Worm (Caenorhabditis elegans) whole organism, L4 larva: ENCODE results near the gene vha-7.

ENCODE experiments used
- ZK546.5 ChIP-seq, 2 experiments: sonication (generic microtip); optimal IDR thresholded peaks; 2 replicates each; lab custom pipeline; 2017; ENCODE audit warnings: missing biosample characterization in 2 of 2, missing genetic modification characterization in 2 of 2
- aha-1 ChIP-seq: fragments of 150-350 bp; peaks from one replicate; lab custom pipeline; 2014; ENCODE audit warnings: missing biosample characterization, missing genetic modification characterization
- attf-4 ChIP-seq: sonication (generic microtip); optimal IDR thresholded peaks from 3 replicates; lab custom pipeline; 2017; ENCODE audit warnings: missing biosample characterization, missing genetic modification characterization
- ceh-20 ChIP-seq: fragments of 200-800 bp; sonication (Bioruptor generic); IDR thresholded peaks from 2 replicates; pipeline ENCODE4 v1.3.6; 2022; ENCODE audit warnings: missing genetic modification reagents, missing genetic modification characterization, missing compliant biosample characterization
- ceh-44 ChIP-seq: fragments of 200-800 bp; sonication (Bioruptor generic); IDR thresholded peaks from 2 replicates; pipeline ENCODE4 v1.3.6; 2022; ENCODE audit warnings: missing genetic modification reagents, missing genetic modification characterization, missing compliant biosample characterization
- ceh-62 ChIP-seq: sonication (generic microtip); optimal IDR thresholded peaks from 2 replicates; lab custom pipeline; 2017; ENCODE audit warnings: missing biosample characterization, missing genetic modification characterization
- daf-16 ChIP-seq, 3 experiments: sonication (generic microtip); optimal IDR thresholded peaks; 2 replicates each; lab custom pipeline; 2016 to 2017; ENCODE audit warnings: missing genetic modification characterization in 3 of 3, missing genetic modification reagents in 3 of 3, mild to moderate bottlenecking in 2 of 3, missing compliant biosample characterization in 2 of 3, missing biosample characterization in 1 of 3, moderate library complexity in 1 of 3
- daf-19 ChIP-seq: fragments of 200-800 bp; sonication (Bioruptor generic); conservative IDR thresholded peaks from 2 replicates; pipeline ENCODE4 v1.3.6; 2022; ENCODE audit warnings: missing genetic modification characterization, missing compliant biosample characterization
- daf-8 ChIP-seq: fragments of 200-800 bp; sonication (Bioruptor generic); IDR thresholded peaks from 2 replicates; pipeline ENCODE4 v1.3.6; 2022; ENCODE audit warnings: missing genetic modification characterization, missing compliant biosample characterization
- dpl-1 ChIP-seq: fragments of 150-350 bp; optimal IDR thresholded peaks from 2 replicates; lab custom pipeline; 2014; ENCODE audit warnings: missing biosample characterization, missing genetic modification reagents, missing genetic modification characterization
- duxl-1 ChIP-seq: sonication (generic microtip); optimal IDR thresholded peaks from 2 replicates; lab custom pipeline; 2016; ENCODE audit warnings: mild to moderate bottlenecking, missing genetic modification characterization, moderate library complexity, missing compliant biosample characterization; ENCODE audit not compliant: poor library complexity
- dve-1 ChIP-seq: sonication (generic microtip); optimal IDR thresholded peaks from 2 replicates; lab custom pipeline; 2017; ENCODE audit warnings: antibody characterized with exemption, mild to moderate bottlenecking, missing genetic modification characterization, missing compliant biosample characterization; ENCODE audit not compliant: insufficient read depth
- fos-1 ChIP-seq: fragments of 150-350 bp; optimal IDR thresholded peaks from 2 replicates; lab custom pipeline; 2014; ENCODE audit warnings: missing biosample characterization, missing genetic modification characterization
- hif-1 ChIP-seq, 2 experiments: sonication (generic microtip); optimal IDR thresholded peaks; 2 replicates each; lab custom pipeline; 2016 to 2017; ENCODE audit warnings: missing compliant biosample characterization in 2 of 2, missing genetic modification characterization in 2 of 2, missing genetic modification reagents in 2 of 2, missing genotype in 2 of 2, mild to moderate bottlenecking in 1 of 2
- hlh-11 ChIP-seq: fragments of 200-800 bp; sonication (Bioruptor generic); optimal IDR thresholded peaks from 2 replicates; lab custom pipeline; 2018; ENCODE audit warnings: mild to moderate bottlenecking, missing genetic modification characterization, missing compliant biosample characterization
- lin-38 ChIP-seq: fragments of 200-800 bp; sonication (Bioruptor generic); IDR thresholded peaks from 2 replicates; pipeline ENCODE4 v1.3.6; 2022; ENCODE audit warnings: missing genetic modification reagents, missing genetic modification characterization, missing compliant biosample characterization
- madf-9 ChIP-seq: fragments of 200-800 bp; sonication (Bioruptor generic); conservative IDR thresholded peaks from 2 replicates; pipeline ENCODE4 v1.3.6; 2022; ENCODE audit warnings: missing genetic modification reagents, missing genetic modification characterization, missing compliant biosample characterization
- mdt-29 ChIP-seq: fragments of 200-800 bp; sonication (Bioruptor generic); IDR thresholded peaks from 2 replicates; pipeline ENCODE4 v1.3.6; 2022; ENCODE audit warnings: missing genetic modification reagents, missing genetic modification characterization, missing compliant biosample characterization
- mep-1 ChIP-seq: fragments of 150-350 bp; sonication (generic microtip); optimal IDR thresholded peaks from 3 replicates; lab custom pipeline; 2014; ENCODE audit warnings: missing biosample characterization, missing genetic modification characterization
- mxl-3 ChIP-seq: fragments of 200-800 bp; sonication (Bioruptor generic); optimal IDR thresholded peaks from 2 replicates; lab custom pipeline; 2018; ENCODE audit warnings: mild to moderate bottlenecking, missing genetic modification characterization, missing compliant biosample characterization
- nhr-102 ChIP-seq: sonication (generic microtip); optimal IDR thresholded peaks from 2 replicates; lab custom pipeline; 2016; ENCODE audit warnings: mild to moderate bottlenecking, missing genetic modification characterization, moderate library complexity, missing compliant biosample characterization
- nhr-11 ChIP-seq: fragments of 150-350 bp; optimal IDR thresholded peaks from 2 replicates; lab custom pipeline; 2014; ENCODE audit warnings: missing biosample characterization, missing genetic modification characterization
- nhr-6 ChIP-seq: fragments of 150-350 bp; optimal IDR thresholded peaks from 2 replicates; lab custom pipeline; 2014; ENCODE audit warnings: missing biosample characterization, missing genetic modification characterization
- pha-4 ChIP-seq, 2 experiments: fragments of 150-350 bp in 1 of 2; fragments of 200-800 bp in 1 of 2; sonication (Bioruptor generic) in 1 of 2; IDR thresholded peaks in 1 of 2; optimal IDR thresholded peaks in 1 of 2; 2 replicates each; pipeline versions ENCODE4 v1.3.6 to Lab custom; 2014 to 2022; ENCODE audit warnings: missing genetic modification characterization in 2 of 2, missing genetic modification reagents in 2 of 2, missing biosample characterization in 1 of 2, missing compliant biosample characterization in 1 of 2
- php-3 ChIP-seq: fragments of 200-800 bp; sonication (Bioruptor generic); IDR thresholded peaks from 2 replicates; pipeline ENCODE4 v1.3.6; 2022; ENCODE audit warnings: missing genetic modification reagents, missing genetic modification characterization, missing compliant biosample characterization
- saeg-2 ChIP-seq: fragments of 200-800 bp; sonication (Bioruptor generic); IDR thresholded peaks from 2 replicates; pipeline ENCODE4 v1.3.6; 2022; ENCODE audit warnings: missing genetic modification reagents, missing genetic modification characterization, missing compliant biosample characterization
- set-16 ChIP-seq: fragments of 200-800 bp; sonication (Bioruptor generic); IDR thresholded peaks from 2 replicates; pipeline ENCODE4 v1.3.6; 2022; ENCODE audit warnings: missing genetic modification reagents, missing genetic modification characterization, missing compliant biosample characterization
- skn-1 ChIP-seq: fragments of 150-350 bp; optimal IDR thresholded peaks from 2 replicates; lab custom pipeline; 2014; ENCODE audit warnings: missing biosample characterization, missing genetic modification characterization
- snpc-4 ChIP-seq: fragments of 150-350 bp; optimal IDR thresholded peaks from 2 replicates; lab custom pipeline; 2014; ENCODE audit warnings: missing biosample characterization, missing genetic modification characterization
- tag-97 ChIP-seq: fragments of 200-800 bp; sonication (Bioruptor generic); IDR thresholded peaks from 2 replicates; pipeline ENCODE4 v1.3.6; 2022; ENCODE audit warnings: missing genetic modification characterization, missing compliant biosample characterization
- unc-62 ChIP-seq, 3 experiments: fragments of 150-350 bp in 1 of 3; sonication (generic microtip); optimal IDR thresholded peaks in 2 of 3; peaks in 1 of 3; 1 replicate in 1 of 3; 2 replicates in 2 of 3; lab custom pipeline; 2014 to 2017; ENCODE audit warnings: missing biosample characterization in 3 of 3, missing genetic modification characterization in 3 of 3, missing genetic modification reagents in 3 of 3, missing genotype in 1 of 3
- ztf-7 ChIP-seq: fragments of 150-350 bp; optimal IDR thresholded peaks from 2 replicates; lab custom pipeline; 2014; ENCODE audit warnings: missing biosample characterization, missing genetic modification characterization

vha-7 gene

ce11 chrIV:12614624-12615023, 25.6 kb upstream of the vha-7 start, which contains the start of gene efa-6:
Gene efa-6, minus strand, starts transcription at chrIV:12614724.
- no peak for TF ChIP-seq daf-19 (GFP tag; lab: Robert Waterston, UW)
- TF ChIP-seq ceh-62 (tag; lab: Kevin White, UChicago), result no peak
- no peak for TF ChIP-seq nhr-6
- TF ChIP-seq daf-8, result no peak
- TF ChIP-seq hif-1 (tag; optimal IDR thresholded peaks at IDR 0.05; lab: Kevin White, UChicago), result no peak
- TF ChIP-seq fos-1 (tag; lab: Kevin White, UChicago), result no peak
- TF ChIP-seq mdt-29 (GFP tag; lab: Robert Waterston, UW), result no peak
- no peak for TF ChIP-seq tag-97
- TF ChIP-seq saeg-2 (GFP tag; lab: Robert Waterston, UW), result no peak
- TF ChIP-seq nhr-102 (tag; lab: Kevin White, UChicago), result no peak
- TF ChIP-seq duxl-1 (tag; lab: Kevin White, UChicago), result no peak
- TF ChIP-seq php-3, result no peak
- TF ChIP-seq skn-1 (tag; lab: Kevin White, UChicago), result no peak
- TF ChIP-seq pha-4 (GFP tag; IDR thresholded peaks at IDR 0.05; lab: Robert Waterston, UW), result no peak
- TF ChIP-seq pha-4 (tag; optimal IDR thresholded peaks at IDR 0.05; lab: Kevin White, UChicago), result no peak
- TF ChIP-seq ZK546.5 (tag; optimal IDR thresholded peaks at IDR 0.05; lab: Kevin White, UChicago), result no peak
- TF ChIP-seq snpc-4, result no peak

ce11 chrIV:12615122-12615745, 25.0 kb upstream of the vha-7 start:
- TF ChIP-seq ztf-7 (tag; lab: Kevin White, UChicago) (no peak), dpl-1 (GFP tag; lab: Kevin White, UChicago) (no peak), nhr-11 (peak; percentile 5), hlh-11 (tag; lab: Kevin White, UChicago) (peak; percentile 14), set-16 (GFP tag; lab: Robert Waterston, UW) (peak; percentile 26; the same call in 1 of the 2 replicates), unc-62 (GFP tag; optimal IDR thresholded peaks at IDR 0.05 in 1 of 2; lab: Kevin White, UChicago) (peak in 1 of 2 experiments; percentile 94), unc-62 (tag; optimal IDR thresholded peaks at IDR 0.05; lab: Kevin White, UChicago) (no peak)

- no peak for TF ChIP-seq madf-9
- peak; percentile 31; the same call in 1 of the 2 replicates for TF ChIP-seq set-16 (GFP tag; lab: Robert Waterston, UW)
- TF ChIP-seq ceh-20 (GFP tag; lab: Robert Waterston, UW), result no peak
- peak; percentile 4 for TF ChIP-seq hlh-11 (tag; lab: Kevin White, UChicago)
- TF ChIP-seq mep-1, result peak; percentile 5
- peak; percentile 9 for TF ChIP-seq nhr-6
These were observed 23.1 kb upstream of the vha-7 start for ce11 chrIV:12616943-12617689.

- TF ChIP-seq aha-1 (tag; lab: Kevin White, UChicago) (peak; percentile 14), ceh-62 (tag; lab: Kevin White, UChicago) (no peak), attf-4 (tag; lab: Kevin White, UChicago) (no peak), lin-38 (GFP tag; lab: Robert Waterston, UW) (peak; percentile 54), daf-16 (GFP tag; optimal IDR thresholded peaks at IDR 0.05; lab: Kevin White, UChicago) (no peak), daf-16 (tag; optimal IDR thresholded peaks at IDR 0.05; lab: Kevin White, UChicago) (no peak)
- TF ChIP-seq, all 104 proteins: peak for 2
These were observed 22.3 kb upstream of the vha-7 start for ce11 chrIV:12617934-12618333.

- TF ChIP-seq dve-1 (peak; percentile 22), mxl-3 (no peak), tag-97 (no peak), ceh-44 (no peak), daf-16 (GFP tag; optimal IDR thresholded peaks at IDR 0.05; lab: Kevin White, UChicago) (no peak), daf-16 (tag; optimal IDR thresholded peaks at IDR 0.05; lab: Kevin White, UChicago) (peak; percentile 42)
These were observed 21.4 kb upstream of the vha-7 start for ce11 chrIV:12618877-12619276.
